Worm (Caenorhabditis elegans): ENCODE results near the gene C34E11.4.

DNA sequence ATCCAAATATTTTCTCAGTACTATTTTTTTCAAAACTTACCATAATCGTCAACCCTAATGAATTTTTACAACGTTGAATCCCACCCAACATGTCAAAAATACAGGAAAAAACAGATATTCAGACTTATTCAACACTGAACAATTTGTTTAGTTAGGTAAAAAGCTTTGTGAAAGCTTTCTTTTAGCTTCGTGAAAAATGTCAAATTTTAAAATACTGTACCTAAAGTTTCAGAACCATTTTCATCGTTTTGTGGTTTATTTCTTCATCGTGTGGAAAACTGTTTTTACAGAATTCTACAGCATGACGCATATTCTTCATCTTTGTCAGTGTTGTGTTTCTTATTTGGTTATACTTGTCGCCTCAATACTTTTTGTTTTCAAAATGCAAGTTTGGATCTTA lies 46.6 kb downstream of the C34E11.4 start, which contains the start of gene F54F7.14:
- TF ChIP-seq hmg-4 (GFP tag; optimal IDR thresholded peaks at IDR 0.05) (no peak), tbx-11 (GFP tag; IDR thresholded peaks at IDR 0.05) (no peak), hnd-1 (tag; optimal IDR thresholded peaks at IDR 0.05) (no peak), ama-1 (optimal IDR thresholded peaks at IDR 0.05) (no peak), aly-1 (tag; optimal IDR thresholded peaks at IDR 0.05) (no peak), pes-1 (GFP tag; IDR thresholded peaks at IDR 0.05) (no peak), ceh-36 (tag; optimal IDR thresholded peaks at IDR 0.05) (no peak), B0310.2 (tag; optimal IDR thresholded peaks at IDR 0.05) (no peak), tbx-37 (GFP tag; conservative IDR thresholded peaks at IDR 0.05) (no peak), flt-1 (GFP tag; IDR thresholded peaks at IDR 0.05) (no peak), tra-4 (tag; optimal IDR thresholded peaks at IDR 0.05) (no peak), scrt-1 (GFP tag; IDR thresholded peaks at IDR 0.05) (no peak), hmbx-1 (tag; optimal IDR thresholded peaks at IDR 0.05) (no peak), sea-1 (GFP tag; conservative IDR thresholded peaks at IDR 0.05) (no peak)
